Fruit fly (Drosophila melanogaster) whole organism, embryonic: ENCODE data around the gene Drs.

Source experiments
- ATbp ChIP-seq: fragments of 200-800 bp; sonication (Bioruptor generic); optimal IDR thresholded peaks from 2 replicates; lab custom pipeline; 2017; ENCODE audit warnings: missing biosample characterization, mild to moderate bottlenecking, missing genetic modification characterization, missing genetic modification reagents
- Ada2b ChIP-seq: fragments of 200-800 bp; sonication (Bioruptor generic); IDR thresholded peaks from 2 replicates; pipeline ENCODE4 v1.3.6; 2022; ENCODE audit warnings: missing biosample characterization, missing genetic modification characterization
- Awh ChIP-seq: fragments of 200-800 bp; sonication (Bioruptor generic); IDR thresholded peaks from 2 replicates; pipeline ENCODE4, ENCODE4 v1.3.6; 2022; ENCODE audit warnings: missing biosample characterization, missing genetic modification characterization
- Bgb ChIP-seq: fragments of 200-800 bp; sonication (Bioruptor generic); IDR thresholded peaks from 2 replicates; pipeline ENCODE4 v1.3.6; 2022; ENCODE audit warnings: missing biosample characterization, missing genetic modification characterization; ENCODE audit not compliant: partially characterized antibody
- CG10147 ChIP-seq: fragments of 200-800 bp; sonication (Bioruptor generic); optimal IDR thresholded peaks from 2 replicates; lab custom pipeline; 2019; ENCODE audit warnings: missing biosample characterization, mild to moderate bottlenecking, missing genetic modification characterization, moderate library complexity
- CG1024 ChIP-seq: fragments of 200-800 bp; sonication (Bioruptor generic); IDR thresholded peaks from 2 replicates; pipeline ENCODE4 v1.3.6; 2022; ENCODE audit warnings: missing biosample characterization, missing genetic modification characterization
- CG11247 ChIP-seq: fragments of 200-800 bp; sonication (Bioruptor generic); IDR thresholded peaks from 2 replicates; pipeline ENCODE4 v1.3.6; 2022; ENCODE audit warnings: missing biosample characterization, missing genetic modification characterization
- CG11560 ChIP-seq: fragments of 200-800 bp; sonication (Bioruptor generic); IDR thresholded peaks from 3 replicates; pipeline ENCODE4 v1.3.6; 2022; ENCODE audit warnings: missing biosample characterization, missing genetic modification characterization
- CG12155 ChIP-seq: fragments of 200-800 bp; sonication (Bioruptor generic); optimal IDR thresholded peaks from 3 replicates; lab custom pipeline; 2016; ENCODE audit warnings: missing biosample characterization, missing genetic modification characterization
- CG13123 ChIP-seq: fragments of 200-800 bp; sonication (Bioruptor generic); optimal IDR thresholded peaks from 2 replicates; lab custom pipeline; 2016; ENCODE audit warnings: missing biosample characterization, missing genetic modification characterization
- CG13775 ChIP-seq: fragments of 200-800 bp; sonication (Bioruptor generic); optimal IDR thresholded peaks from 3 replicates; lab custom pipeline; 2017; ENCODE audit warnings: missing biosample characterization, mild to moderate bottlenecking, missing genetic modification characterization
- CG15011 ChIP-seq: fragments of 200-800 bp; sonication (Bioruptor generic); optimal IDR thresholded peaks from 3 replicates; lab custom pipeline; 2018; ENCODE audit warnings: missing biosample characterization, mild to moderate bottlenecking, missing genetic modification characterization
- CG15269 ChIP-seq: fragments of 200-800 bp; sonication (Bioruptor generic); optimal IDR thresholded peaks from 2 replicates; lab custom pipeline; 2018; ENCODE audit warnings: missing biosample characterization, mild to moderate bottlenecking, missing genetic modification characterization, moderate library complexity
- CG15479 ChIP-seq: fragments of 200-800 bp; sonication (Bioruptor generic); optimal IDR thresholded peaks from 3 replicates; lab custom pipeline; 2019; ENCODE audit warnings: missing biosample characterization, mild to moderate bottlenecking, missing genetic modification characterization, moderate library complexity
- CG1602 ChIP-seq: fragments of 200-800 bp; sonication (Bioruptor generic); optimal IDR thresholded peaks from 3 replicates; lab custom pipeline; 2016; ENCODE audit warnings: missing biosample characterization, missing genetic modification characterization
- CG17361 ChIP-seq: fragments of 200-800 bp; sonication (Bioruptor generic); IDR thresholded peaks from 3 replicates; pipeline ENCODE4 v1.3.6; 2022; ENCODE audit warnings: missing biosample characterization, missing genetic modification characterization
- CG17829 ChIP-seq: fragments of 200-800 bp; optimal IDR thresholded peaks from 2 replicates; lab custom pipeline; 2019; ENCODE audit warnings: missing biosample characterization, mild to moderate bottlenecking, missing genetic modification characterization, moderate library complexity
- CG4404 ChIP-seq: fragments of 200-800 bp; sonication (Bioruptor generic); IDR thresholded peaks from 2 replicates; pipeline ENCODE4 v1.3.6; 2022; ENCODE audit warnings: missing biosample characterization, missing genetic modification characterization
- CG7271 ChIP-seq: fragments of 200-800 bp; sonication (Bioruptor generic); optimal IDR thresholded peaks from 2 replicates; lab custom pipeline; 2018; ENCODE audit warnings: missing biosample characterization, mild to moderate bottlenecking, missing genetic modification characterization, moderate library complexity
- CG7786 ChIP-seq: fragments of 200-800 bp; sonication (Bioruptor generic); optimal IDR thresholded peaks from 2 replicates; lab custom pipeline; 2016; ENCODE audit warnings: missing biosample characterization, missing genetic modification characterization
- D19B ChIP-seq: fragments of 200-800 bp; sonication (Bioruptor generic); optimal IDR thresholded peaks from 2 replicates; lab custom pipeline; 2017; ENCODE audit warnings: missing biosample characterization, mild to moderate bottlenecking, missing genetic modification characterization
- Deaf1 ChIP-seq: fragments of 200-800 bp; optimal IDR thresholded peaks from 3 replicates; lab custom pipeline; 2019; ENCODE audit warnings: missing biosample characterization, mild to moderate bottlenecking, missing genetic modification characterization, moderate library complexity
- Ets97D ChIP-seq: fragments of 200-800 bp; sonication (Bioruptor generic); optimal IDR thresholded peaks from 3 replicates; lab custom pipeline; 2016; ENCODE audit warnings: missing biosample characterization, missing genetic modification characterization
- HLH54F ChIP-seq: fragments of 200-800 bp; sonication (Bioruptor generic); optimal IDR thresholded peaks from 3 replicates; lab custom pipeline; 2016; ENCODE audit warnings: missing biosample characterization, missing genetic modification characterization
- Lpt ChIP-seq: fragments of >200 bp; optimal IDR thresholded peaks from 2 replicates; lab custom pipeline; 2018; ENCODE audit warnings: missing biosample characterization, missing genetic modification characterization
- MBD-R2 ChIP-seq: fragments of 200-800 bp; sonication (Bioruptor generic); IDR thresholded peaks from 2 replicates; pipeline ENCODE4 v1.3.6; 2022; ENCODE audit warnings: missing biosample characterization, missing genetic modification characterization
- Opbp ChIP-seq: fragments of 200-800 bp; sonication (Bioruptor generic); IDR thresholded peaks from 3 replicates; pipeline ENCODE4 v1.3.6; 2022; ENCODE audit warnings: missing biosample characterization, missing genetic modification characterization; ENCODE audit not compliant: partially characterized antibody
- Optix ChIP-seq: fragments of 200-800 bp; sonication (Bioruptor generic); IDR thresholded peaks from 3 replicates; pipeline ENCODE4 v1.3.6; 2022; ENCODE audit warnings: missing biosample characterization, missing genetic modification characterization
- Ptx1 ChIP-seq: fragments of 200-800 bp; sonication (Bioruptor generic); IDR thresholded peaks from 2 replicates; pipeline ENCODE4 v1.3.6; 2022; ENCODE audit warnings: missing biosample characterization, missing genetic modification characterization
- ato ChIP-seq: fragments of 200-800 bp; sonication (Bioruptor generic); IDR thresholded peaks from 2 replicates; pipeline ENCODE4 v1.3.6; 2022; ENCODE audit warnings: missing biosample characterization, missing genetic modification characterization; ENCODE audit not compliant: partially characterized antibody
- bab2 ChIP-seq: fragments of 200-800 bp; sonication (Bioruptor generic); optimal IDR thresholded peaks from 2 replicates; lab custom pipeline; 2016; ENCODE audit warnings: missing biosample characterization, missing genetic modification characterization
- chn ChIP-seq: fragments of 200-800 bp; sonication (Bioruptor generic); optimal IDR thresholded peaks from 2 replicates; lab custom pipeline; 2016; ENCODE audit warnings: missing biosample characterization, missing genetic modification characterization
- ci ChIP-seq: fragments of 200-800 bp; sonication (Bioruptor generic); IDR thresholded peaks from 3 replicates; pipeline ENCODE4 v1.3.6; 2022; ENCODE audit warnings: missing biosample characterization, missing genetic modification characterization
- croc ChIP-seq: fragments of 200-800 bp; sonication (Bioruptor generic); conservative IDR thresholded peaks from 3 replicates; pipeline ENCODE4 v1.3.6; 2022; ENCODE audit warnings: missing biosample characterization, missing genetic modification characterization
- dmrt99B ChIP-seq: fragments of 200-800 bp; sonication (Bioruptor generic); optimal IDR thresholded peaks from 2 replicates; lab custom pipeline; 2018; ENCODE audit warnings: missing biosample characterization, mild to moderate bottlenecking, missing genetic modification characterization, moderate library complexity
- ems ChIP-seq: fragments of 200-800 bp; sonication (Bioruptor generic); optimal IDR thresholded peaks from 3 replicates; lab custom pipeline; 2016; ENCODE audit warnings: missing biosample characterization, missing genetic modification characterization
- gce ChIP-seq: fragments of 200-800 bp; sonication (Bioruptor generic); IDR thresholded peaks from 3 replicates; pipeline ENCODE4 v1.3.6; 2022; ENCODE audit warnings: missing biosample characterization, missing genetic modification characterization
- mld ChIP-seq: fragments of 200-800 bp; sonication (Bioruptor generic); IDR thresholded peaks from 3 replicates; pipeline ENCODE4 v1.3.6; 2022; ENCODE audit warnings: missing biosample characterization, missing genetic modification characterization; ENCODE audit not compliant: partially characterized antibody
- nmo ChIP-seq: fragments of 200-800 bp; sonication (Bioruptor generic); optimal IDR thresholded peaks from 2 replicates; lab custom pipeline; 2018; ENCODE audit warnings: missing biosample characterization, mild to moderate bottlenecking, missing genetic modification characterization, moderate library complexity
- pum ChIP-seq: fragments of 200-800 bp; sonication (Bioruptor generic); optimal IDR thresholded peaks from 2 replicates; lab custom pipeline; 2016; ENCODE audit warnings: missing biosample characterization, missing genetic modification characterization
- sens-2 ChIP-seq: fragments of 200-800 bp; sonication (Bioruptor generic); IDR thresholded peaks from 2 replicates; pipeline ENCODE4 v1.3.6; 2022; ENCODE audit warnings: missing biosample characterization, missing genetic modification characterization
- slp2 ChIP-seq: fragments of 200-800 bp; sonication (Bioruptor generic); optimal IDR thresholded peaks from 2 replicates; lab custom pipeline; 2016; ENCODE audit warnings: missing biosample characterization, missing genetic modification characterization
- sob ChIP-seq: fragments of 200-800 bp; sonication (Bioruptor generic); IDR thresholded peaks from 2 replicates; pipeline ENCODE4 v1.3.6; 2022; ENCODE audit warnings: missing biosample characterization, missing genetic modification characterization
- tll ChIP-seq, 2 experiments: fragments of 200-800 bp in 1 of 2; fragments of >200 bp in 1 of 2; sonication (Bioruptor generic) in 1 of 2; optimal IDR thresholded peaks; 2 replicates each; lab custom pipeline; 2017 to 2019; ENCODE audit warnings: missing biosample characterization in 2 of 2, missing genetic modification characterization in 2 of 2, mild to moderate bottlenecking in 1 of 2, moderate library complexity in 1 of 2
- trem ChIP-seq: fragments of 200-800 bp; optimal IDR thresholded peaks from 3 replicates; lab custom pipeline; 2019; ENCODE audit warnings: missing biosample characterization, mild to moderate bottlenecking, missing genetic modification characterization, moderate library complexity
- usp ChIP-seq: fragments of >200 bp; optimal IDR thresholded peaks from 2 replicates; lab custom pipeline; 2017; ENCODE audit warnings: missing biosample characterization, missing genetic modification characterization
- zen2 ChIP-seq: fragments of 200-800 bp; sonication (Bioruptor generic); IDR thresholded peaks from 3 replicates; pipeline ENCODE4 v1.3.6; 2022; ENCODE audit warnings: missing biosample characterization, missing genetic modification characterization; ENCODE audit not compliant: partially characterized antibody
- zfh1 ChIP-seq: fragments of 200-800 bp; sonication (Bioruptor generic); IDR thresholded peaks from 3 replicates; pipeline ENCODE4 v1.3.6; 2022; ENCODE audit warnings: missing biosample characterization, missing genetic modification characterization

The Drs gene

dm6 chr3L:3418207-3419086 lies 49.1 kb downstream of the Drs start:
- peak; percentile 53; the same call in 1 of the 3 replicates for TF ChIP-seq CG17361 (GFP tag; lab: Robert Waterston, UW)
- TF ChIP-seq Lpt = no peak
- TF ChIP-seq CG17829 (tag; lab: Kevin White, UChicago) = peak; percentile 3
- TF ChIP-seq usp (GFP tag; lab: Kevin White, UChicago) = no peak
- peak; percentile 66; the same call in 1 of the 2 replicates for TF ChIP-seq Awh (GFP tag; lab: Robert Waterston, UW)
- TF ChIP-seq chn (GFP tag; lab: Kevin White, UChicago) = peak; percentile 59
- TF ChIP-seq mld = no peak
- peak; percentile 70 for TF ChIP-seq HLH54F (GFP tag; lab: Kevin White, UChicago)
- peak; percentile 86 for TF ChIP-seq ATbp (GFP tag; lab: Kevin White, UChicago)
- no peak for TF ChIP-seq trem (tag; lab: Kevin White, UChicago)
- peak; percentile 78 for TF ChIP-seq bab2
- TF ChIP-seq slp2 (GFP tag; lab: Kevin White, UChicago) = peak; percentile 36
- TF ChIP-seq zfh1 (GFP tag; lab: Robert Waterston, UW) = peak; percentile 57
- peak; percentile 48 for TF ChIP-seq pum (GFP tag; lab: Kevin White, UChicago)
- peak; percentile 62 for TF ChIP-seq CG1024 (GFP tag; lab: Robert Waterston, UW)
- TF ChIP-seq Ada2b (GFP tag; lab: Robert Waterston, UW) = peak; percentile 82
- peak; percentile 85 for TF ChIP-seq ci (GFP tag; lab: Robert Waterston, UW)
- TF ChIP-seq CG7271 = no peak
- peak; percentile 62 for TF ChIP-seq CG12155 (GFP tag; lab: Kevin White, UChicago)
- peak; percentile 58; the same call in 1 of the 2 replicates for TF ChIP-seq sens-2 (GFP tag; lab: Robert Waterston, UW)
- peak; percentile 30; the same call in 1 of the 2 replicates for TF ChIP-seq MBD-R2 (GFP tag; lab: Robert Waterston, UW)
- no peak for TF ChIP-seq CG15479 (GFP tag; lab: Kevin White, UChicago)
- 0 out of 3 replicates have a peak, but pooled peaks have one; percentile 20 for TF ChIP-seq croc (GFP tag; lab: Robert Waterston, UW)
- TF ChIP-seq sob (GFP tag; lab: Robert Waterston, UW) = peak; percentile 82
- TF ChIP-seq Ets97D (GFP tag; lab: Kevin White, UChicago) = no peak
- peak; percentile 56 for TF ChIP-seq CG4404
- peak; percentile 63 for TF ChIP-seq ems (GFP tag; lab: Kevin White, UChicago)
- TF ChIP-seq CG11247 (GFP tag; lab: Robert Waterston, UW) = peak; percentile 52
- TF ChIP-seq Deaf1 = peak; percentile 94
- 0 out of 3 replicates have a peak, but pooled peaks have one; percentile 12 for TF ChIP-seq zen2
- TF ChIP-seq Bgb (GFP tag; lab: Robert Waterston, UW) = peak; percentile 55
- TF ChIP-seq D19B (GFP tag; lab: Kevin White, UChicago) = peak; percentile 65
- TF ChIP-seq CG15269 = peak; percentile 76
- peak; percentile 87 for TF ChIP-seq Ptx1 (GFP tag; lab: Robert Waterston, UW)
- peak; percentile 14 for TF ChIP-seq CG13775 (GFP tag; lab: Kevin White, UChicago)
- TF ChIP-seq CG11560 = peak; percentile 52; the same call in 1 of the 3 replicates
- TF ChIP-seq CG13123 (GFP tag; lab: Kevin White, UChicago) = peak; percentile 0
- TF ChIP-seq Opbp (GFP tag; lab: Robert Waterston, UW) = peak; percentile 30; the same call in 1 of the 3 replicates
- peak; percentile 51 for TF ChIP-seq nmo (GFP tag; lab: Kevin White, UChicago)
- TF ChIP-seq CG15011 (GFP tag; lab: Kevin White, UChicago) = peak; percentile 61
- peak; percentile 52 for TF ChIP-seq CG10147 (GFP tag; lab: Kevin White, UChicago)
- no peak for TF ChIP-seq tll (GFP tag; optimal IDR thresholded peaks at IDR 0.05; lab: Kevin White, UChicago)
- 0 out of 2 replicates have a peak, but pooled peaks have one; percentile 32 for TF ChIP-seq ato (GFP tag; lab: Robert Waterston, UW)
- TF ChIP-seq dmrt99B (tag; lab: Kevin White, UChicago) = peak; percentile 82
- TF ChIP-seq CG7786 (GFP tag; lab: Kevin White, UChicago) = peak; percentile 66
- TF ChIP-seq CG1602 (GFP tag; lab: Kevin White, UChicago) = peak; percentile 11
- TF ChIP-seq Optix (GFP tag; lab: Robert Waterston, UW) = peak; percentile 69; the same call in 2 of the 3 replicates
- TF ChIP-seq gce (GFP tag; lab: Robert Waterston, UW) = peak; percentile 60; the same call in 2 of the 3 replicates
